Fruit fly (Drosophila melanogaster): ENCODE results near the gene CG7739.
A peak's percentile ranks its signal among the peaks of the same experiment; 100 is the strongest.

CG7739 gene

dm6 chr3L:15553993-15554644 is 8.7 kb downstream of the CG7739 start, which contains the start of gene AGO2:
Gene AGO2, plus strand, starts transcription at chr3L:15554113.
- TF ChIP-seq lola (GFP tag; optimal IDR thresholded peaks at IDR 0.05) (no peak), Hr78 (GFP tag; optimal IDR thresholded peaks at IDR 0.05) (no peak), usp (GFP tag; optimal IDR thresholded peaks at IDR 0.05) (no peak), rgr (GFP tag; optimal IDR thresholded peaks at IDR 0.05) (no peak), dsf (GFP tag; optimal IDR thresholded peaks at IDR 0.05; ENCODE audit: borderline replicate concordance) (no peak), jim (GFP tag; optimal IDR thresholded peaks at IDR 0.05) (no peak), sage (GFP tag; optimal IDR thresholded peaks at IDR 0.05) (peak; percentile 35), h (GFP tag; optimal IDR thresholded peaks at IDR 0.05) (peak; percentile 24), CG32264 (GFP tag; optimal IDR thresholded peaks at IDR 0.05) (no peak), CG9705 (GFP tag; optimal IDR thresholded peaks at IDR 0.05) (no peak), Myc (optimal IDR thresholded peaks at IDR 0.05) (peak; percentile 36), HLH106 (tag; optimal IDR thresholded peaks at IDR 0.05) (peak; percentile 13), sv (GFP tag; optimal IDR thresholded peaks at IDR 0.05) (no peak), psq (GFP tag; optimal IDR thresholded peaks at IDR 0.05) (no peak), Hr83 (GFP tag; optimal IDR thresholded peaks at IDR 0.05; ENCODE audit: poor library complexity, severe bottlenecking) (peak; percentile 54), Rel (GFP tag; optimal IDR thresholded peaks at IDR 0.05) (no peak), Rel (tag; optimal IDR thresholded peaks at IDR 0.05) (peak; percentile 100), N (GFP tag; optimal IDR thresholded peaks at IDR 0.05) (no peak), Dfd (GFP tag; optimal IDR thresholded peaks at IDR 0.05) (peak; percentile 79), Abd-B (GFP tag; optimal IDR thresholded peaks at IDR 0.05) (no peak), foxo (GFP tag; optimal IDR thresholded peaks at IDR 0.05) (no peak), Jra (GFP tag; optimal IDR thresholded peaks at IDR 0.05) (peak; percentile 76), ey (GFP tag; optimal IDR thresholded peaks at IDR 0.05) (no peak), dmrt93B (GFP tag; optimal IDR thresholded peaks at IDR 0.05) (no peak), fru (GFP tag; optimal IDR thresholded peaks at IDR 0.05) (peak; percentile 27), pan (optimal IDR thresholded peaks at IDR 0.05) (no peak), Dif (GFP tag; optimal IDR thresholded peaks at IDR 0.05; ENCODE audit: partially characterized antibody) (no peak), GATAd (GFP tag; optimal IDR thresholded peaks at IDR 0.05) (no peak), dl (GFP tag; optimal IDR thresholded peaks at IDR 0.05; ENCODE audit: insufficient read depth in 1 of 2, partially characterized antibody in 2 of 2) (peak in 1 of 2 experiments; percentile 7), CrebA (GFP tag; optimal IDR thresholded peaks at IDR 0.05; ENCODE audit: borderline replicate concordance) (no peak), brk (GFP tag; optimal IDR thresholded peaks at IDR 0.05) (no peak), tai (GFP tag; optimal IDR thresholded peaks at IDR 0.05) (no peak), Hnf4 (GFP tag; optimal IDR thresholded peaks at IDR 0.05) (peak; percentile 65), br (GFP tag; optimal IDR thresholded peaks at IDR 0.05) (peak; percentile 45), OdsH (GFP tag; optimal IDR thresholded peaks at IDR 0.05) (no peak), Vsx2 (GFP tag; optimal IDR thresholded peaks at IDR 0.05; ENCODE audit: partially characterized antibody) (no peak), Mio (GFP tag; optimal IDR thresholded peaks at IDR 0.05) (no peak), Sp1 (GFP tag; optimal IDR thresholded peaks at IDR 0.05) (peak; percentile 56), woc (GFP tag; optimal IDR thresholded peaks at IDR 0.05) (no peak)

- TF ChIP-seq rgr (GFP tag; optimal IDR thresholded peaks at IDR 0.05) (peak; percentile 42), brk (GFP tag; optimal IDR thresholded peaks at IDR 0.05) (peak; percentile 13), Myc (optimal IDR thresholded peaks at IDR 0.05) (no peak), dmrt93B (GFP tag; optimal IDR thresholded peaks at IDR 0.05) (no peak), OdsH (GFP tag; optimal IDR thresholded peaks at IDR 0.05) (peak; percentile 40), fru (GFP tag; optimal IDR thresholded peaks at IDR 0.05) (peak; percentile 13), br (GFP tag; optimal IDR thresholded peaks at IDR 0.05) (peak; percentile 17), Hr83 (GFP tag; optimal IDR thresholded peaks at IDR 0.05; ENCODE audit: poor library complexity, severe bottlenecking) (peak; percentile 42), Rel (GFP tag; optimal IDR thresholded peaks at IDR 0.05) (no peak), Rel (tag; optimal IDR thresholded peaks at IDR 0.05) (no peak), h (GFP tag; optimal IDR thresholded peaks at IDR 0.05) (peak; percentile 63), Mio (GFP tag; optimal IDR thresholded peaks at IDR 0.05) (no peak), foxo (GFP tag; optimal IDR thresholded peaks at IDR 0.05) (peak in 1 of 2 experiments; percentile 13), jim (GFP tag; optimal IDR thresholded peaks at IDR 0.05) (no peak), Sp1 (GFP tag; optimal IDR thresholded peaks at IDR 0.05) (peak; percentile 42)
Measured at dm6 chr3L:15548843-15549242, 14.0 kb downstream of the CG7739 start.

Data from whole organism, wandering third instar larva.